Worm (Caenorhabditis elegans) whole organism, young adult: ENCODE results near the gene H12D21.6.

ENCODE experiments used
- B0261.1 ChIP-seq: sonication (generic microtip); optimal IDR thresholded peaks from 2 replicates; lab custom pipeline; 2016; ENCODE audit warnings: mild to moderate bottlenecking, missing genetic modification characterization, moderate library complexity, missing compliant biosample characterization
- B0336.3 ChIP-seq: fragments of 200-800 bp; sonication (Bioruptor generic); IDR thresholded peaks from 2 replicates; pipeline ENCODE4 v1.3.6; 2022; ENCODE audit warnings: missing genetic modification characterization, missing compliant biosample characterization
- D2030.7 ChIP-seq: fragments of 200-800 bp; sonication (Bioruptor generic); IDR thresholded peaks from 2 replicates; pipeline ENCODE4 v1.3.6; 2022; ENCODE audit warnings: missing genetic modification reagents, missing genetic modification characterization, missing compliant biosample characterization
- F10E7.11 ChIP-seq: sonication (generic microtip); optimal IDR thresholded peaks from 2 replicates; lab custom pipeline; 2017; ENCODE audit warnings: mild to moderate bottlenecking, missing genetic modification characterization, moderate library complexity, missing compliant biosample characterization
- F22D6.2 ChIP-seq: sonication (generic microtip); optimal IDR thresholded peaks from 2 replicates; lab custom pipeline; 2016; ENCODE audit warnings: mild to moderate bottlenecking, missing genetic modification characterization, missing compliant biosample characterization
- F23B12.7 ChIP-seq: sonication (generic microtip); optimal IDR thresholded peaks from 2 replicates; lab custom pipeline; 2017; ENCODE audit warnings: missing genetic modification characterization, mild to moderate bottlenecking, missing compliant biosample characterization, antibody characterized with exemption, moderate library complexity; ENCODE audit not compliant: insufficient read depth
- F52B5.7 ChIP-seq: sonication (generic microtip); optimal IDR thresholded peaks from 2 replicates; lab custom pipeline; 2016; ENCODE audit warnings: mild to moderate bottlenecking, missing genetic modification characterization, missing compliant biosample characterization
- F55B11.4 ChIP-seq: sonication (generic microtip); optimal IDR thresholded peaks from 2 replicates; lab custom pipeline; 2016; ENCODE audit warnings: missing compliant biosample characterization, missing genetic modification characterization, borderline replicate concordance; ENCODE audit not compliant: insufficient read depth
- F57C9.4 ChIP-seq: sonication (generic microtip); optimal IDR thresholded peaks from 2 replicates; lab custom pipeline; 2017; ENCODE audit warnings: mild to moderate bottlenecking, missing genetic modification characterization, missing compliant biosample characterization
- T07F8.4 ChIP-seq: sonication (generic microtip); optimal IDR thresholded peaks from 2 replicates; lab custom pipeline; 2016; ENCODE audit warnings: mild to moderate bottlenecking, missing genetic modification characterization, moderate library complexity, missing compliant biosample characterization
- Y53F4B.3 ChIP-seq: fragments of 200-800 bp; sonication (Bioruptor generic); IDR thresholded peaks from 2 replicates; pipeline ENCODE4 v1.3.6; 2022; ENCODE audit warnings: missing genetic modification reagents, missing genetic modification characterization, missing compliant biosample characterization
- Y95B8A.8 ChIP-seq: fragments of 200-800 bp; sonication (Bioruptor generic); IDR thresholded peaks from 2 replicates; pipeline ENCODE4 v1.3.6; 2022; ENCODE audit warnings: missing genetic modification reagents, missing genetic modification characterization, missing compliant biosample characterization
- atf-7 ChIP-seq: sonication (generic microtip); optimal IDR thresholded peaks from 2 replicates; lab custom pipeline; 2017; ENCODE audit warnings: mild to moderate bottlenecking, missing genetic modification characterization, missing compliant biosample characterization
- athp-1 ChIP-seq: sonication (generic microtip); optimal IDR thresholded peaks from 2 replicates; lab custom pipeline; 2017; ENCODE audit warnings: mild to moderate bottlenecking, missing genetic modification characterization, missing compliant biosample characterization
- bed-2 ChIP-seq: fragments of 200-800 bp; sonication (Bioruptor generic); IDR thresholded peaks from 2 replicates; pipeline ENCODE4 v1.3.6; 2022; ENCODE audit warnings: missing genetic modification reagents, missing genetic modification characterization, missing compliant biosample characterization
- cebp-1 ChIP-seq, 2 experiments: fragments of 200-800 bp in 1 of 2; sonication (Bioruptor generic) in 1 of 2; sonication (generic microtip) in 1 of 2; IDR thresholded peaks in 1 of 2; optimal IDR thresholded peaks in 1 of 2; 2 replicates each; pipeline versions ENCODE4 v1.3.6 to Lab custom; 2017 to 2022; ENCODE audit warnings: missing compliant biosample characterization in 2 of 2, missing genetic modification characterization in 2 of 2, mild to moderate bottlenecking in 1 of 2, missing genetic modification reagents in 1 of 2, moderate library complexity in 1 of 2
- ceh-40 ChIP-seq: fragments of 200-800 bp; sonication (Bioruptor generic); IDR thresholded peaks from 2 replicates; pipeline ENCODE4 v1.3.6; 2022; ENCODE audit warnings: missing genetic modification characterization, missing compliant biosample characterization
- ceh-58 ChIP-seq: fragments of 200-800 bp; sonication (Bioruptor generic); IDR thresholded peaks from 2 replicates; pipeline ENCODE4 v1.3.6; 2022; ENCODE audit warnings: missing genetic modification characterization, missing compliant biosample characterization
- ceh-79 ChIP-seq: sonication (generic microtip); optimal IDR thresholded peaks from 2 replicates; lab custom pipeline; 2017; ENCODE audit warnings: mild to moderate bottlenecking, missing genetic modification characterization, missing compliant biosample characterization
- ceh-91 ChIP-seq: fragments of 200-800 bp; sonication (Bioruptor generic); IDR thresholded peaks from 2 replicates; pipeline ENCODE4 v1.3.6; 2022; ENCODE audit warnings: missing genetic modification reagents, missing genetic modification characterization, missing compliant biosample characterization
- egl-44 ChIP-seq: fragments of 200-800 bp; sonication (Bioruptor generic); IDR thresholded peaks from 2 replicates; pipeline ENCODE4 v1.3.6; 2022; ENCODE audit warnings: missing genetic modification reagents, missing genetic modification characterization, missing compliant biosample characterization
- egrh-3 ChIP-seq: fragments of 200-800 bp; sonication (Bioruptor generic); IDR thresholded peaks from 2 replicates; pipeline ENCODE4 v1.3.6; 2022; ENCODE audit warnings: missing genetic modification reagents, missing genetic modification characterization, missing compliant biosample characterization
- ekl-4 ChIP-seq: fragments of 200-800 bp; sonication (Bioruptor generic); IDR thresholded peaks from 2 replicates; pipeline ENCODE4 v1.3.6; 2022; ENCODE audit warnings: missing genetic modification reagents, missing genetic modification characterization, missing compliant biosample characterization
- fkh-3 ChIP-seq: sonication (generic microtip); optimal IDR thresholded peaks from 2 replicates; lab custom pipeline; 2016; ENCODE audit warnings: mild to moderate bottlenecking, missing genetic modification characterization, missing compliant biosample characterization
- gei-17 ChIP-seq: fragments of 200-800 bp; sonication (Bioruptor generic); optimal IDR thresholded peaks from 2 replicates; lab custom pipeline; 2018; ENCODE audit warnings: mild to moderate bottlenecking, missing genetic modification characterization, missing compliant biosample characterization
- hlh-12 ChIP-seq: sonication (generic microtip); optimal IDR thresholded peaks from 2 replicates; lab custom pipeline; 2016; ENCODE audit warnings: missing genetic modification characterization, missing compliant biosample characterization
- hlh-26 ChIP-seq: fragments of 200-800 bp; sonication (Bioruptor generic); conservative IDR thresholded peaks from 2 replicates; pipeline ENCODE4 v1.3.6; 2022; ENCODE audit warnings: missing genetic modification reagents, missing genetic modification characterization, missing compliant biosample characterization
- hmg-1.2 ChIP-seq: fragments of 200-800 bp; sonication (Bioruptor generic); IDR thresholded peaks from 2 replicates; pipeline ENCODE4 v1.3.6; 2022; ENCODE audit warnings: missing genetic modification reagents, missing genetic modification characterization, missing compliant biosample characterization
- hrde-1 ChIP-seq: sonication (generic microtip); optimal IDR thresholded peaks from 2 replicates; lab custom pipeline; 2016; ENCODE audit warnings: missing genetic modification characterization, mild to moderate bottlenecking, missing compliant biosample characterization, moderate library complexity, missing genotype, missing genetic modification reagents, borderline replicate concordance
- lin-26 ChIP-seq: fragments of 200-800 bp; sonication (Bioruptor generic); IDR thresholded peaks from 2 replicates; pipeline ENCODE4 v1.3.6; 2022; ENCODE audit warnings: missing genetic modification reagents, missing genetic modification characterization, missing compliant biosample characterization
- lin-35 ChIP-seq, 3 experiments: fragments of 150-350 bp in 2 of 3; sonication (generic microtip) in 1 of 3; optimal IDR thresholded peaks; 2 replicates each; lab custom pipeline; 2014 to 2018; ENCODE audit warnings: missing biosample characterization in 3 of 3, missing genetic modification characterization in 3 of 3, missing genetic modification reagents in 3 of 3
- lir-1 ChIP-seq: fragments of 200-800 bp; sonication (Bioruptor generic); conservative IDR thresholded peaks from 2 replicates; pipeline ENCODE4 v1.3.6; 2022; ENCODE audit warnings: missing genetic modification reagents, missing genetic modification characterization, missing compliant biosample characterization
- lsy-27 ChIP-seq: sonication (generic microtip); optimal IDR thresholded peaks from 2 replicates; lab custom pipeline; 2017; ENCODE audit warnings: missing genetic modification characterization, mild to moderate bottlenecking, missing compliant biosample characterization, antibody characterized with exemption, missing genotype, borderline replicate concordance; ENCODE audit not compliant: insufficient read depth
- nfyb-1 ChIP-seq: fragments of 200-800 bp; sonication (Bioruptor generic); IDR thresholded peaks from 2 replicates; pipeline ENCODE4 v1.3.6; 2022; ENCODE audit warnings: missing genetic modification reagents, missing genetic modification characterization, missing compliant biosample characterization
- nhr-120 ChIP-seq: fragments of 200-800 bp; sonication (Bioruptor generic); IDR thresholded peaks from 2 replicates; pipeline ENCODE4 v1.3.6; 2022; ENCODE audit warnings: missing genetic modification characterization, missing compliant biosample characterization
- nhr-179 ChIP-seq: sonication (generic microtip); optimal IDR thresholded peaks from 2 replicates; lab custom pipeline; 2016; ENCODE audit warnings: mild to moderate bottlenecking, missing genetic modification characterization, missing compliant biosample characterization
- sea-2 ChIP-seq: fragments of 200-800 bp; sonication (Bioruptor generic); IDR thresholded peaks from 2 replicates; pipeline ENCODE4 v1.3.6; 2022; ENCODE audit warnings: missing genetic modification characterization, missing compliant biosample characterization
- snpc-1.1 ChIP-seq: sonication (generic microtip); optimal IDR thresholded peaks from 2 replicates; lab custom pipeline; 2017; ENCODE audit warnings: missing genetic modification characterization, mild to moderate bottlenecking, missing compliant biosample characterization, antibody characterized with exemption, moderate library complexity, missing genotype, missing genetic modification reagents; ENCODE audit not compliant: insufficient read depth
- snpc-1.3 ChIP-seq: sonication (generic microtip); optimal IDR thresholded peaks from 2 replicates; lab custom pipeline; 2017; ENCODE audit warnings: missing genetic modification characterization, mild to moderate bottlenecking, missing compliant biosample characterization, antibody characterized with exemption, moderate library complexity, missing genotype, missing genetic modification reagents; ENCODE audit not compliant: insufficient read depth
- snpc-3.4 ChIP-seq: sonication (generic microtip); optimal IDR thresholded peaks from 2 replicates; lab custom pipeline; 2017; ENCODE audit warnings: missing genetic modification characterization, mild to moderate bottlenecking, missing compliant biosample characterization, antibody characterized with exemption, moderate library complexity, missing genotype, missing genetic modification reagents
- snpc-4 ChIP-seq, 5 experiments: fragments of 150-350 bp in 1 of 5; sonication (generic microtip) in 4 of 5; optimal IDR thresholded peaks; 2 replicates each; lab custom pipeline; 2014 to 2018; ENCODE audit warnings: missing genetic modification characterization in 5 of 5, missing biosample characterization in 3 of 5, antibody characterized with exemption in 2 of 5, mild to moderate bottlenecking in 2 of 5, missing compliant biosample characterization in 2 of 5, missing genotype in 2 of 5, moderate library complexity in 2 of 5, missing genetic modification reagents in 1 of 5
- somi-1 ChIP-seq: fragments of 200-800 bp; sonication (Bioruptor generic); optimal IDR thresholded peaks from 2 replicates; lab custom pipeline; 2018; ENCODE audit warnings: mild to moderate bottlenecking, missing genetic modification characterization, missing compliant biosample characterization
- tbp1 ChIP-seq: fragments of 200-800 bp; sonication (Bioruptor generic); optimal IDR thresholded peaks from 2 replicates; lab custom pipeline; 2018; ENCODE audit warnings: mild to moderate bottlenecking, missing genetic modification characterization, missing compliant biosample characterization
- tbx-9 ChIP-seq: sonication (generic microtip); optimal IDR thresholded peaks from 2 replicates; lab custom pipeline; 2016; ENCODE audit warnings: borderline replicate concordance, missing genetic modification characterization, inconsistent platforms, missing compliant biosample characterization
- tlf-1 ChIP-seq: fragments of 200-800 bp; sonication (Bioruptor generic); optimal IDR thresholded peaks from 2 replicates; lab custom pipeline; 2018; ENCODE audit warnings: mild to moderate bottlenecking, missing genetic modification characterization, missing compliant biosample characterization
- unc-62 ChIP-seq: fragments of 150-350 bp; optimal IDR thresholded peaks from 2 replicates; lab custom pipeline; 2014; ENCODE audit warnings: missing biosample characterization, missing genetic modification reagents, missing genetic modification characterization
- ztf-25 ChIP-seq: fragments of 200-800 bp; sonication (Bioruptor generic); IDR thresholded peaks from 2 replicates; pipeline ENCODE4 v1.3.6; 2022; ENCODE audit warnings: missing genetic modification reagents, missing genetic modification characterization, missing compliant biosample characterization

H12D21.6 gene

DNA sequence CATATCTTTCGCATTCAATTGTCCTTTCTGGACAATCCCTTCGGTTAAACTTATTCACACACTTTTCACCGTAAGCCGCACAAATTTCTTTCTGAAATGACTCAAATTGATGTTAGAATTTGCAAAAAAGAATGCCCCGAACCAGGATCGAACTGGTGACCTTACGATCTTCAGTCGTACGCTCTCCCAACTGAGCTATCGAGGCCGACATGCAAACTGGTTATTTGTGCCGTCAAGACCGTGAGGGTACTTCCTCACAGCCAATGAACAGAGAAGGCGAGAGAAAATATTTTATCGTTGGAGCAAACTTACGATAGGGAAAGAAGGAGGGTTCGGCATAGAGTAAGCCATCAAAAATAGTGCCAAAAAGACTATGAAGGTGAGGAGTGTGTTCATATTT is 21.4 kb downstream of the H12D21.6 start (continued):
- TF ChIP-seq Y53F4B.3 (GFP tag; lab: Robert Waterston, UW) (peak; percentile 52; the same call in 1 of the 2 replicates), ceh-91 (GFP tag; lab: Robert Waterston, UW) (no peak), hlh-26 (GFP tag; lab: Robert Waterston, UW) (no peak), tlf-1 (no peak), bed-2 (GFP tag; lab: Robert Waterston, UW) (no peak), egl-44 (GFP tag; lab: Robert Waterston, UW) (no peak), sea-2 (GFP tag; lab: Robert Waterston, UW) (no peak), lin-26 (GFP tag; lab: Robert Waterston, UW) (no peak), hrde-1 (no peak), F52B5.7 (tag; lab: Kevin White, UChicago) (no peak), nfyb-1 (GFP tag; lab: Robert Waterston, UW) (peak; percentile 76), ztf-25 (GFP tag; lab: Robert Waterston, UW) (0 out of 2 replicates have a peak, but pooled peaks have one; percentile 62), ekl-4 (0 out of 2 replicates have a peak, but pooled peaks have one; percentile 48), F10E7.11 (tag; lab: Kevin White, UChicago) (no peak), B0261.1 (peak; percentile 86), F22D6.2 (no peak), snpc-1.1 (tag; lab: Kevin White, UChicago) (peak; percentile 97), F23B12.7 (tag; lab: Kevin White, UChicago) (peak; percentile 42), tbx-9 (tag; lab: Kevin White, UChicago) (no peak), gei-17 (no peak), unc-62 (GFP tag; lab: Kevin White, UChicago) (no peak), somi-1 (peak; percentile 47), D2030.7 (GFP tag; lab: Robert Waterston, UW) (peak; percentile 40), hlh-12 (tag; lab: Kevin White, UChicago) (no peak), athp-1 (tag; lab: Kevin White, UChicago) (peak; percentile 14), snpc-3.4 (peak; percentile 96), egrh-3 (no peak), B0336.3 (GFP tag; lab: Robert Waterston, UW) (no peak), T07F8.4 (tag; lab: Kevin White, UChicago) (no peak), F57C9.4 (tag; lab: Kevin White, UChicago) (no peak), nhr-179 (tag; lab: Kevin White, UChicago) (no peak), fkh-3 (no peak), ceh-40 (GFP tag; lab: Robert Waterston, UW) (no peak), lsy-27 (tag; lab: Kevin White, UChicago) (no peak), hmg-1.2 (GFP tag; lab: Robert Waterston, UW) (peak; percentile 66), F55B11.4 (tag; lab: Kevin White, UChicago) (no peak), ceh-58 (no peak), nhr-120 (GFP tag; lab: Robert Waterston, UW) (no peak), lir-1 (GFP tag; lab: Robert Waterston, UW) (no peak), tbp1 (GFP tag; lab: Kevin White, UChicago) (peak; percentile 100), lin-35 (GFP tag; optimal IDR thresholded peaks at IDR 0.05; lab: Kevin White, UChicago) (no peak), snpc-4 (GFP tag; optimal IDR thresholded peaks at IDR 0.05; lab: Kevin White, UChicago) (peak; percentile 96), snpc-4 (tag; optimal IDR thresholded peaks at IDR 0.05; lab: Kevin White, UChicago) (peak; percentile 97 to 99 (median 98)), ceh-79 (tag; lab: Kevin White, UChicago) (no peak), atf-7 (tag; lab: Kevin White, UChicago) (peak; percentile 19), cebp-1 (GFP tag; IDR thresholded peaks at IDR 0.05; lab: Robert Waterston, UW) (no peak), cebp-1 (tag; optimal IDR thresholded peaks at IDR 0.05; lab: Kevin White, UChicago) (no peak), snpc-1.3 (tag; lab: Kevin White, UChicago) (no peak), Y95B8A.8 (GFP tag; lab: Robert Waterston, UW) (no peak)
